Worm (Caenorhabditis elegans): ENCODE data around the gene C03G6.21.

C03G6.21 gene

DNA sequence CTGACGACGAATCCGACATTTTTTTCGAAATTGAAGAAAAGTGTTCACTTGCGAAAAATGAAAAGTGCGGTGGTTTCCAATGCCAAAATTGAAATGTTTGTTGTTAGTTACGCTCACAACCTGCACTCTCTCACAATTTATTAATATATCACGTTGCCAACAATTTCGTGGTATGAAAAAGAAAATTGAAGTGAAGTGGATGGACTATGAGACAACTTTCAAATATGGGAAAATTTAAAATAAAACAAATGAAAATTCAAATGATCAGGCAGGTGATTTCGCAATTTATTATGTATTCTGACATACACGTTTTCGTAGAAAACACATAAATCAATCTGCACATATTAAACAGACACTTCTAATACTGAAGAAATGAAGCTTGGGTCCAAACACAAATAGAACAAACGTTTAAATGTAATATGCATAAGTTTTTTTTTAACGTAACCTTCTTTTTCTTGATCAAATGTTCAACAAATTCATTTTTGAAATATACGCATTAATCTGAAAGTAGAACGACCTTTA lies 29.5 kb upstream of the C03G6.21 start, which contains the start of gene srp-6:
srp-6 (minus strand) TSS at position 51 of the 522 bp plus-strand sequence.
- no peak for TF ChIP-seq ztf-23 (GFP tag; IDR thresholded peaks at IDR 0.05)
- TF ChIP-seq flt-1 (GFP tag; IDR thresholded peaks at IDR 0.05): no peak
- TF ChIP-seq klf-2 (GFP tag; conservative IDR thresholded peaks at IDR 0.05): no peak
- no peak for TF ChIP-seq T22C8.4 (GFP tag; IDR thresholded peaks at IDR 0.05)
- TF ChIP-seq ref-1 (GFP tag; conservative IDR thresholded peaks at IDR 0.05): no peak
- no peak for TF ChIP-seq ztf-29 (GFP tag; IDR thresholded peaks at IDR 0.05)
- no peak for TF ChIP-seq tab-1 (GFP tag; IDR thresholded peaks at IDR 0.05)
- TF ChIP-seq med-1 (GFP tag; optimal IDR thresholded peaks at IDR 0.05; ENCODE audit: insufficient read depth): no peak
- no peak for TF ChIP-seq cog-1 (tag; optimal IDR thresholded peaks at IDR 0.05)

DNA sequence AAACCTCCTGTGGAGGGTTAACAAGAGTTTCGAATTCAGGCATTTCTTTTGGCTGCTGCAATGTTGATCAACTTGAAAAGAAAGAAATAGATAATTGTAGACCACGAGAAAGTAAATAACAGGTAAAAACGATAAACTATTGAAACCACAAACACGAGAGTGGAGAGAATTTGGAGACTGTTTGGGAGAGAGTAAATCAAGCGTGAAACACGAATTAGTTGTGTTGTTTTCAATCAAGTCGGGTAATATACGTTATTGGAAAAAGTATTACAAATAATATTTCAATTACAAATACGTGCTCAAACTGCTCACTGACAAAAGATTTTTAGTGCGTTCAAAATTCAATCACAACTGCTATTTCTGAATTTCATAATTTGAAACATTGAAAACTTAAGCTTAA lies 24.4 kb upstream of the C03G6.21 start, which contains the start of gene C03G6.17:
C03G6.17 (minus strand) TSS at position 101 of the 400 bp plus-strand sequence.
- TF ChIP-seq ztf-29 (GFP tag; IDR thresholded peaks at IDR 0.05) (no peak), ref-1 (GFP tag; conservative IDR thresholded peaks at IDR 0.05) (no peak), cog-1 (tag; optimal IDR thresholded peaks at IDR 0.05) (no peak), tab-1 (GFP tag; IDR thresholded peaks at IDR 0.05) (no peak), T22C8.4 (GFP tag; IDR thresholded peaks at IDR 0.05) (no peak), med-1 (GFP tag; optimal IDR thresholded peaks at IDR 0.05; ENCODE audit: insufficient read depth) (no peak), flt-1 (GFP tag; IDR thresholded peaks at IDR 0.05) (no peak), ztf-23 (GFP tag; IDR thresholded peaks at IDR 0.05) (no peak), klf-2 (GFP tag; conservative IDR thresholded peaks at IDR 0.05) (no peak)

DNA sequence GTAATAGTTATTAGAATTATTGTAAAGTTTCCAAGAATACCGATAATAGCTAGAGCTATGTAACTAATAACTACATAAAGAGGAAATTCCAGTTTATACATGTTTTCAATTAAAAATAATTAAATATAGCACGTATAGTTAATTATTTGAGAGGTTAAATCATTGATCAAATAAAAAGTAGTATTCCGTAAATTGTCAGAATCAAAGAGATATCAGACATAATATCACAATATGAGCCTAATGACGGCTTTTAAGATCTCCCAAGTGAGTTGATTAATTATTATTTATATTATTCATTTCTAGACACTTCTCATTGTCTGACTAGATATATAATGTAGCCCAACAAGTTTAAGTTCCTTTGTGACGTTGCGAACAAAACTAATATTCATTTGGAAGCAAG lies 22.8 kb upstream of the C03G6.21 start, which contains the start of gene srsx-24:
srsx-24 (minus strand) TSS at position 101 of the 400 bp plus-strand sequence.
- TF ChIP-seq med-1 (GFP tag; optimal IDR thresholded peaks at IDR 0.05; ENCODE audit: insufficient read depth) (no peak), ztf-29 (GFP tag; IDR thresholded peaks at IDR 0.05) (no peak), cog-1 (tag; optimal IDR thresholded peaks at IDR 0.05) (no peak), klf-2 (GFP tag; conservative IDR thresholded peaks at IDR 0.05) (no peak), ztf-23 (GFP tag; IDR thresholded peaks at IDR 0.05) (no peak), tab-1 (GFP tag; IDR thresholded peaks at IDR 0.05) (no peak), ref-1 (GFP tag; conservative IDR thresholded peaks at IDR 0.05) (no peak)

ce11 chrV:7374090-7374489 lies 17.5 kb upstream of the C03G6.21 start, which contains the start of gene srx-56:
Gene srx-56 (plus strand): TSS chrV:7374390.
- no peak for TF ChIP-seq T22C8.4 (GFP tag; IDR thresholded peaks at IDR 0.05)
- no peak for TF ChIP-seq ztf-29 (GFP tag; IDR thresholded peaks at IDR 0.05)
- TF ChIP-seq ref-1 (GFP tag; conservative IDR thresholded peaks at IDR 0.05): no peak
- no peak for TF ChIP-seq ztf-23 (GFP tag; IDR thresholded peaks at IDR 0.05)
- no peak for TF ChIP-seq flt-1 (GFP tag; IDR thresholded peaks at IDR 0.05)
- no peak for TF ChIP-seq klf-2 (GFP tag; conservative IDR thresholded peaks at IDR 0.05)
- TF ChIP-seq cog-1 (tag; optimal IDR thresholded peaks at IDR 0.05): no peak
- no peak for TF ChIP-seq tab-1 (GFP tag; IDR thresholded peaks at IDR 0.05)
- no peak for TF ChIP-seq med-1 (GFP tag; optimal IDR thresholded peaks at IDR 0.05; ENCODE audit: insufficient read depth)

DNA sequence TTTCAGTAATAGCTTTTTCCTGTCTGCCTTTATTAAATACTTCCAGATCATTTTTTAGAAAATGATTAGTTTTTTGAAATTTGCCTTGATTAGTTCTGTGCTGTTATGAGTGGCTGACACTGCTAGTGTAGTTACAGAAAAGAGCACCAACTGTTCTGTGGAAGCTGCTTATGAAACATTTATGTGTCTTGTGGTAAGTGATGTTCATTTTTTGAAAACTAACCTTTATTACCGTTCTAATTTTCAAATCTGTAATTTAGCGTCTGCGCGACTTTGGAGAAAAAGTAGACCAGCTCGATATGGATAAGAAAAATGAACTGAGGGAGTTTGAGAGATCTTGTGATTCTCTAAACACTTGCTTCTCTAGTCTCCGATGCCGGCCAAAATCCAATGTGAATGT lies 13.0 kb upstream of the C03G6.21 start, which contains the start of gene srj-14:
srj-14 (plus strand) TSS at position 131 of the 400 bp plus-strand sequence.
- no peak for TF ChIP-seq flt-1 (GFP tag; IDR thresholded peaks at IDR 0.05)
- no peak for TF ChIP-seq ref-1 (GFP tag; conservative IDR thresholded peaks at IDR 0.05)
- TF ChIP-seq cog-1 (tag; optimal IDR thresholded peaks at IDR 0.05): no peak
- TF ChIP-seq ztf-29 (GFP tag; IDR thresholded peaks at IDR 0.05): no peak
- no peak for TF ChIP-seq tab-1 (GFP tag; IDR thresholded peaks at IDR 0.05)
- no peak for TF ChIP-seq T22C8.4 (GFP tag; IDR thresholded peaks at IDR 0.05)
- no peak for TF ChIP-seq klf-2 (GFP tag; conservative IDR thresholded peaks at IDR 0.05)

- no peak for TF ChIP-seq flt-1 (GFP tag; IDR thresholded peaks at IDR 0.05)
- TF ChIP-seq cog-1 (tag; optimal IDR thresholded peaks at IDR 0.05): no peak
- no peak for TF ChIP-seq T22C8.4 (GFP tag; IDR thresholded peaks at IDR 0.05)
- no peak for TF ChIP-seq ztf-29 (GFP tag; IDR thresholded peaks at IDR 0.05)
- no peak for TF ChIP-seq ref-1 (GFP tag; conservative IDR thresholded peaks at IDR 0.05)
- TF ChIP-seq ztf-23 (GFP tag; IDR thresholded peaks at IDR 0.05): no peak
- no peak for TF ChIP-seq med-1 (GFP tag; optimal IDR thresholded peaks at IDR 0.05; ENCODE audit: insufficient read depth)
- no peak for TF ChIP-seq klf-2 (GFP tag; conservative IDR thresholded peaks at IDR 0.05)
- TF ChIP-seq tab-1 (GFP tag; IDR thresholded peaks at IDR 0.05): no peak
Observed at ce11 chrV:7364951-7365350, 8.4 kb upstream of the C03G6.21 start, which contains the start of gene exc-13. Gene exc-13 (plus strand): TSS chrV:7365251.

DNA sequence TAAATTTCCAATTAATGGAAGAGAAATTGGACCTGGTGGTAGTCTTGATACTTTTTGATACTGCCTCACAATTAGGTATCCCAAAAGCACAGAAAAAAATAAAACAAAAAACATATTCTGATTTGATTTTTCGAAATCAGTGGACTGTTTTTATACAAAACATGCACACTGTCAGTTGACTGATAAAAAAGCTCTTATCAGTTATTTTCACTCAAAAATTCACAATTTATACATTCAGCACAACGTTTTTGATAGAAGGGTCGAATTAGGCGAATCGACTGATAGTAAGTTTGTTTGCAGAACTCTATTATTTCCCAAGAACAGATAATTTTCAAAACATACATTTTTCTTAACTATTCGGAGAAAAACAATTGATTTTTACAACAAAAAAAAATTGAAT lies 7.5 kb upstream of the C03G6.21 start, which contains the start of gene cyp-35A2:
cyp-35A2 (minus strand) TSS at position 124 of the 400 bp plus-strand sequence.
- TF ChIP-seq ref-1 (GFP tag; conservative IDR thresholded peaks at IDR 0.05) (no peak), cog-1 (tag; optimal IDR thresholded peaks at IDR 0.05) (no peak), flt-1 (GFP tag; IDR thresholded peaks at IDR 0.05) (no peak), med-1 (GFP tag; optimal IDR thresholded peaks at IDR 0.05; ENCODE audit: insufficient read depth) (no peak), klf-2 (GFP tag; conservative IDR thresholded peaks at IDR 0.05) (no peak), ztf-23 (GFP tag; IDR thresholded peaks at IDR 0.05) (no peak), tab-1 (GFP tag; IDR thresholded peaks at IDR 0.05) (no peak), T22C8.4 (GFP tag; IDR thresholded peaks at IDR 0.05) (no peak), ztf-29 (GFP tag; IDR thresholded peaks at IDR 0.05) (no peak)

- no peak for TF ChIP-seq ref-1 (GFP tag; conservative IDR thresholded peaks at IDR 0.05)
- no peak for TF ChIP-seq tab-1 (GFP tag; IDR thresholded peaks at IDR 0.05)
- no peak for TF ChIP-seq T22C8.4 (GFP tag; IDR thresholded peaks at IDR 0.05)
- no peak for TF ChIP-seq med-1 (GFP tag; optimal IDR thresholded peaks at IDR 0.05; ENCODE audit: insufficient read depth)
- TF ChIP-seq ztf-29 (GFP tag; IDR thresholded peaks at IDR 0.05): no peak
- no peak for TF ChIP-seq cog-1 (tag; optimal IDR thresholded peaks at IDR 0.05)
- no peak for TF ChIP-seq klf-2 (GFP tag; conservative IDR thresholded peaks at IDR 0.05)
- no peak for TF ChIP-seq flt-1 (GFP tag; IDR thresholded peaks at IDR 0.05)
- no peak for TF ChIP-seq ztf-23 (GFP tag; IDR thresholded peaks at IDR 0.05)
Observed at ce11 chrV:7361673-7362072, 5.1 kb upstream of the C03G6.21 start, which contains the start of gene cyp-35A1. Gene cyp-35A1 (minus strand): TSS chrV:7361773.

ce11 chrV:7357132-7357531 lies 548 bp upstream of the C03G6.21 start, which contains the start of gene C03G6.6:
Gene C03G6.6 (plus strand): TSS chrV:7357432.
- TF ChIP-seq T22C8.4 (GFP tag; IDR thresholded peaks at IDR 0.05) (no peak), klf-2 (GFP tag; conservative IDR thresholded peaks at IDR 0.05) (no peak), ref-1 (GFP tag; conservative IDR thresholded peaks at IDR 0.05) (no peak), ztf-29 (GFP tag; IDR thresholded peaks at IDR 0.05) (no peak), flt-1 (GFP tag; IDR thresholded peaks at IDR 0.05) (no peak), ztf-23 (GFP tag; IDR thresholded peaks at IDR 0.05) (no peak), med-1 (GFP tag; optimal IDR thresholded peaks at IDR 0.05; ENCODE audit: insufficient read depth) (no peak), tab-1 (GFP tag; IDR thresholded peaks at IDR 0.05) (no peak), cog-1 (tag; optimal IDR thresholded peaks at IDR 0.05) (no peak)
